Worm (Caenorhabditis elegans) whole organism, early embryonic: ENCODE results near the gene psf-1.

Source experiments
- B0310.2 ChIP-seq: sonication (generic microtip); optimal IDR thresholded peaks from 2 replicates; lab custom pipeline; 2016; ENCODE audit warnings: mild to moderate bottlenecking, missing genetic modification characterization, missing compliant biosample characterization
- F13C5.2 ChIP-seq: sonication (generic microtip); optimal IDR thresholded peaks from 2 replicates; lab custom pipeline; 2017; ENCODE audit warnings: mild to moderate bottlenecking, missing genetic modification characterization, inconsistent platforms, missing compliant biosample characterization
- aly-1 ChIP-seq: sonication (generic microtip); optimal IDR thresholded peaks from 2 replicates; lab custom pipeline; 2016; ENCODE audit warnings: missing genetic modification characterization, missing compliant biosample characterization
- ama-1 ChIP-seq: fragments of 150-350 bp; optimal IDR thresholded peaks from 2 replicates; lab custom pipeline; 2014
- ceh-13 ChIP-seq: fragments of 200-800 bp; sonication (Bioruptor generic); optimal IDR thresholded peaks from 2 replicates; lab custom pipeline; 2018; ENCODE audit warnings: mild to moderate bottlenecking, missing genetic modification characterization, missing compliant biosample characterization
- ceh-36 ChIP-seq: sonication (generic microtip); optimal IDR thresholded peaks from 2 replicates; lab custom pipeline; 2016; ENCODE audit warnings: missing genetic modification characterization, inconsistent platforms, missing compliant biosample characterization
- ets-7 ChIP-seq: sonication (generic microtip); optimal IDR thresholded peaks from 2 replicates; lab custom pipeline; 2016; ENCODE audit warnings: missing genotype, missing genetic modification characterization, missing compliant biosample characterization
- flt-1 ChIP-seq: fragments of 200-800 bp; sonication (Bioruptor generic); IDR thresholded peaks from 2 replicates; pipeline ENCODE4 v1.3.6; 2022; ENCODE audit warnings: missing genetic modification characterization, missing compliant biosample characterization
- hmbx-1 ChIP-seq: sonication (generic microtip); optimal IDR thresholded peaks from 2 replicates; lab custom pipeline; 2016; ENCODE audit warnings: mild to moderate bottlenecking, missing genetic modification characterization, missing compliant biosample characterization
- hmg-4 ChIP-seq: fragments of 200-800 bp; sonication (Bioruptor generic); optimal IDR thresholded peaks from 2 replicates; lab custom pipeline; 2018; ENCODE audit warnings: mild to moderate bottlenecking, missing genetic modification characterization, missing compliant biosample characterization
- hnd-1 ChIP-seq: sonication (generic microtip); optimal IDR thresholded peaks from 2 replicates; lab custom pipeline; 2016; ENCODE audit warnings: missing genetic modification characterization, missing compliant biosample characterization
- pes-1 ChIP-seq: fragments of 200-800 bp; sonication (Bioruptor generic); IDR thresholded peaks from 2 replicates; pipeline ENCODE4 v1.3.6; 2022; ENCODE audit warnings: missing genetic modification reagents, missing genetic modification characterization, missing compliant biosample characterization
- scrt-1 ChIP-seq: fragments of 200-800 bp; sonication (Bioruptor generic); IDR thresholded peaks from 2 replicates; pipeline ENCODE4 v1.3.6; 2022; ENCODE audit warnings: missing genetic modification characterization, missing compliant biosample characterization
- sea-1 ChIP-seq: fragments of 200-800 bp; sonication (Bioruptor generic); conservative IDR thresholded peaks from 2 replicates; pipeline ENCODE4 v1.3.6; 2022; ENCODE audit warnings: missing genetic modification characterization, missing compliant biosample characterization
- tbx-11 ChIP-seq: fragments of 200-800 bp; sonication (Bioruptor generic); IDR thresholded peaks from 2 replicates; pipeline ENCODE4 v1.3.6; 2022; ENCODE audit warnings: missing genetic modification characterization, missing compliant biosample characterization
- tbx-37 ChIP-seq: fragments of 200-800 bp; sonication (Bioruptor generic); conservative IDR thresholded peaks from 2 replicates; pipeline ENCODE4 v1.3.6; 2022; ENCODE audit warnings: missing genetic modification reagents, missing genetic modification characterization, missing compliant biosample characterization
- tra-4 ChIP-seq: sonication (generic microtip); optimal IDR thresholded peaks from 2 replicates; lab custom pipeline; 2017; ENCODE audit warnings: missing genetic modification characterization, missing compliant biosample characterization

The psf-1 gene

DNA sequence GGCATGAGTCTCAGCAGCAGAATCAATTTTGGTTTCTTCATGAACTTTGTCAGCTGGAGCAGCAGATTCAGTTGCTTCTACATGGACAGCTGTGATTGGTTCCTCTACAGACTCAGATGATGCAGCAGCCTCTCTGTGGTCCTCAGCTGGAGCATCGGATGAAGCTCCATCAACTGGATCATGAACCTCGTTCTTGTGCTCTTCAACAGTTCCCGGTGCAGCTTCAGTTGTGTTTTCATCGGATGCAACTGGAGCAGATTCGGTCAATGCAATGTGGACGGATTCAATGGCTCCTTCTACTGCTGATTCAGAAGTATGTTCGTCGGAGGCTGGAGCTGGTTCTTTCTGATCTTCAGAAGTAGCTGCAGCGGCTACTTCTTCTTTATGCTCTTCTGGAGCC is 45.9 kb downstream of the psf-1 start:
- TF ChIP-seq sea-1 (GFP tag; lab: Robert Waterston, UW) (no peak), hnd-1 (tag; lab: Kevin White, UChicago) (no peak), flt-1 (GFP tag; lab: Robert Waterston, UW) (no peak), B0310.2 (tag; lab: Kevin White, UChicago) (no peak), scrt-1 (GFP tag; lab: Robert Waterston, UW) (no peak), ceh-36 (no peak), tra-4 (tag; lab: Kevin White, UChicago) (no peak), tbx-37 (GFP tag; lab: Robert Waterston, UW) (no peak), hmg-4 (GFP tag; lab: Kevin White, UChicago) (no peak)

DNA sequence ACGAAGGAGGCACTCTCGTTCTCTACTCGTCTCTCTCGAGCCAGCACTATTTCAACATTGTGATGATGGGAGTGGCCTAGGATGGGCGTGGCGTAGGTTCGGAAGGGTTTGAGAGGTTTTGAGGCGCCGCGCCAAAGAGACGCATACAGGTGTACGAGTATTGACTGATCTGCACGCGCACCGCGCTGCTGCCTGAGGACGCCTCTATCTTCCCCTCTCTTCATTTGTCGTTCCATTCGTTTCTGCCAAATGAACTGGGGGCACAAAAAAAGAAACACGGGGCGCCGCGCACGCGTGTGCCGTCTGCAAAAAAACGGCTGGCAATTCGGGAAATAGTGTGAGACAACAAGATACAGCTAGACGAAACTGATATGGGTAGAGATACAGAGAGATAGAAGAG is 47.5 kb downstream of the psf-1 start, which contains the start of gene lec-2:
Gene lec-2 (minus strand): TSS at position 171 of the 400 bp plus-strand sequence.
- TF ChIP-seq aly-1 (tag; lab: Kevin White, UChicago) (peak; percentile 0), B0310.2 (tag; lab: Kevin White, UChicago) (no peak)

DNA sequence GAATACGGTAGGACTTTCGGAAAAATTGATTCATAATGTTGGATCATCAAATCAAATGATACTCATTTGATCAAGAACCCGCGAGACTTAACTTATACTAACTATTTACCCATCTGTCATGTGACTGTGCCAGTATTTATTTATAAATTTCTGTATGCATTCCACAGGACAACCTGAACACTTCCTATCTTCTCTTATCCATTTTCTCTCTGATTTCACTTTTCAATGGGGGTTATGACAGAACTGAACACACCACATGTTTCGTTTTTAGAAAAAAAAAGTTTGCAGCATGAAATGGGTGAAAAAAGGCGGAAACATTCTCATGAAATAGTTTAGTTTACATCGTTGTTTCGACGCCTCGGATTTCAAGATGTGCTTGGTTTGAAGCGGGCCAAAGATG is 49.1 kb downstream of the psf-1 start:
- TF ChIP-seq aly-1 (tag; lab: Kevin White, UChicago) (no peak), hnd-1 (tag; lab: Kevin White, UChicago) (no peak), ceh-13 (GFP tag; lab: Kevin White, UChicago) (no peak), tbx-11 (GFP tag; lab: Robert Waterston, UW) (no peak), hmg-4 (GFP tag; lab: Kevin White, UChicago) (no peak), sea-1 (GFP tag; lab: Robert Waterston, UW) (no peak), F13C5.2 (tag; lab: Kevin White, UChicago) (no peak), ama-1 (lab: Kevin White, UChicago) (no peak), scrt-1 (GFP tag; lab: Robert Waterston, UW) (no peak), B0310.2 (tag; lab: Kevin White, UChicago) (no peak), pes-1 (GFP tag; lab: Robert Waterston, UW) (no peak), flt-1 (GFP tag; lab: Robert Waterston, UW) (no peak), tra-4 (tag; lab: Kevin White, UChicago) (no peak), ceh-36 (no peak), ets-7 (tag; lab: Kevin White, UChicago) (no peak), hmbx-1 (tag; lab: Kevin White, UChicago) (no peak), tbx-37 (GFP tag; lab: Robert Waterston, UW) (no peak)
